Worm (Caenorhabditis elegans): ENCODE results near the gene F02C12.3.

Gene F02C12.3

ce11 chrX:13376185-13376584 lies 20.6 kb upstream of the F02C12.3 start:
- TF ChIP-seq Y55F3AM.14 (GFP tag; optimal IDR thresholded peaks at IDR 0.05) (no peak), egl-27 (tag; optimal IDR thresholded peaks at IDR 0.05) (no peak), lin-39 (tag; optimal IDR thresholded peaks at IDR 0.05) (no peak), lsy-2 (tag; optimal IDR thresholded peaks at IDR 0.05) (no peak), snpc-4 (tag; optimal IDR thresholded peaks at IDR 0.05) (no peak), peb-1 (tag; optimal IDR thresholded peaks at IDR 0.05) (no peak), nhr-6 (tag; optimal IDR thresholded peaks at IDR 0.05) (no peak), nhr-21 (tag; optimal IDR thresholded peaks at IDR 0.05) (no peak)

- TF ChIP-seq Y55F3AM.14 (GFP tag; optimal IDR thresholded peaks at IDR 0.05) (no peak), nhr-21 (tag; optimal IDR thresholded peaks at IDR 0.05) (no peak), elt-1 (tag; optimal IDR thresholded peaks at IDR 0.05) (no peak), ceh-82 (tag; optimal IDR thresholded peaks at IDR 0.05) (no peak), unc-55 (GFP tag; optimal IDR thresholded peaks at IDR 0.05) (no peak), lin-13 (GFP tag; optimal IDR thresholded peaks at IDR 0.05) (no peak), alr-1 (tag; optimal IDR thresholded peaks at IDR 0.05) (no peak), ZK546.5 (tag; optimal IDR thresholded peaks at IDR 0.05) (no peak), nhr-10 (tag; optimal IDR thresholded peaks at IDR 0.05) (no peak), aly-2 (tag; optimal IDR thresholded peaks at IDR 0.05) (no peak), lsy-2 (tag; optimal IDR thresholded peaks at IDR 0.05) (no peak), ama-1 (optimal IDR thresholded peaks at IDR 0.05) (no peak), R02D3.7 (tag; optimal IDR thresholded peaks at IDR 0.05) (no peak), peb-1 (tag; optimal IDR thresholded peaks at IDR 0.05) (no peak), mbf-1 (tag; optimal IDR thresholded peaks at IDR 0.05) (no peak), ztf-11 (tag; optimal IDR thresholded peaks at IDR 0.05) (no peak), nhr-6 (tag; optimal IDR thresholded peaks at IDR 0.05) (no peak), elt-3 (tag; optimal IDR thresholded peaks at IDR 0.05) (no peak), unc-62 (GFP tag; optimal IDR thresholded peaks at IDR 0.05) (no peak)
These were observed 19.9 kb upstream of the F02C12.3 start, which contains the start of the genes C49F8.14 and gem-1 for ce11 chrX:13376851-13377250. TSS of gene C49F8.14 (minus strand) at chrX:13376949. TSS of gene gem-1 (minus strand) at chrX:13376992.

ce11 chrX:13379072-13379471 lies 17.7 kb upstream of the F02C12.3 start:
- TF ChIP-seq ceh-82 (tag; optimal IDR thresholded peaks at IDR 0.05) = no peak
- no peak for TF ChIP-seq elt-3 (tag; optimal IDR thresholded peaks at IDR 0.05)
- TF ChIP-seq mbf-1 (tag; optimal IDR thresholded peaks at IDR 0.05) = no peak
- TF ChIP-seq nhr-129 (tag; optimal IDR thresholded peaks at IDR 0.05) = peak; percentile 3

- TF ChIP-seq unc-55 (GFP tag; optimal IDR thresholded peaks at IDR 0.05) (peak; percentile 36), sma-3 (GFP tag; optimal IDR thresholded peaks at IDR 0.05) (no peak), mdl-1 (tag; optimal IDR thresholded peaks at IDR 0.05) (no peak), F13H6.1 (tag; optimal IDR thresholded peaks at IDR 0.05) (no peak), nhr-23 (tag; optimal IDR thresholded peaks at IDR 0.05) (no peak), sma-9 (GFP tag; optimal IDR thresholded peaks at IDR 0.05) (no peak), sma-9 (tag; optimal IDR thresholded peaks at IDR 0.05) (no peak), nhr-129 (tag; optimal IDR thresholded peaks at IDR 0.05) (peak; percentile 35), aly-2 (tag; optimal IDR thresholded peaks at IDR 0.05) (no peak), ceh-82 (tag; optimal IDR thresholded peaks at IDR 0.05) (no peak), ztf-1 (GFP tag; conservative IDR thresholded peaks at IDR 0.05) (no peak), lsy-2 (tag; optimal IDR thresholded peaks at IDR 0.05) (no peak), nhr-25 (tag; optimal IDR thresholded peaks at IDR 0.05) (no peak), R02D3.7 (tag; optimal IDR thresholded peaks at IDR 0.05) (no peak), elt-1 (tag; optimal IDR thresholded peaks at IDR 0.05) (no peak), ZK546.5 (tag; optimal IDR thresholded peaks at IDR 0.05) (no peak)
These were observed 15.6 kb upstream of the F02C12.3 start for ce11 chrX:13380988-13381742.

ce11 chrX:13383273-13383672 lies 13.5 kb upstream of the F02C12.3 start:
- TF ChIP-seq sma-9 (GFP tag; optimal IDR thresholded peaks at IDR 0.05) (peak; percentile 44), sma-9 (tag; optimal IDR thresholded peaks at IDR 0.05) (no peak), ztf-1 (GFP tag; conservative IDR thresholded peaks at IDR 0.05) (no peak), lsy-2 (tag; optimal IDR thresholded peaks at IDR 0.05) (peak in 1 of 2 experiments; percentile 38), lin-13 (GFP tag; optimal IDR thresholded peaks at IDR 0.05) (no peak), C34F6.9 (tag; optimal IDR thresholded peaks at IDR 0.05) (peak; percentile 31), nhr-129 (tag; optimal IDR thresholded peaks at IDR 0.05) (peak; percentile 33)

Data from whole organism, L2 larva.